Fruit fly (Drosophila melanogaster) whole organism, embryonic: ENCODE results near the gene CG15406.

Experiments
- Bdp1 ChIP-seq: fragments of 200-800 bp; sonication (Bioruptor generic); optimal IDR thresholded peaks from 3 replicates; lab custom pipeline; 2016; ENCODE audit warnings: missing biosample characterization, missing genetic modification characterization
- Bteb2 ChIP-seq: fragments of 200-800 bp; sonication (Bioruptor generic); optimal IDR thresholded peaks from 2 replicates; lab custom pipeline; 2016; ENCODE audit warnings: missing biosample characterization, missing genetic modification characterization
- CG14667 ChIP-seq: fragments of 200-800 bp; sonication (Bioruptor generic); IDR thresholded peaks from 2 replicates; pipeline ENCODE4 v1.3.6; 2022; ENCODE audit warnings: missing biosample characterization, missing genetic modification characterization
- CG14965 ChIP-seq: fragments of 200-800 bp; sonication (Bioruptor generic); optimal IDR thresholded peaks from 2 replicates; lab custom pipeline; 2016; ENCODE audit warnings: missing biosample characterization, missing genetic modification characterization, borderline replicate concordance
- CG16863 ChIP-seq: fragments of 200-800 bp; sonication (Bioruptor generic); optimal IDR thresholded peaks from 3 replicates; lab custom pipeline; 2016; ENCODE audit warnings: missing biosample characterization, missing genetic modification characterization
- CG17829 ChIP-seq: fragments of 200-800 bp; optimal IDR thresholded peaks from 2 replicates; lab custom pipeline; 2019; ENCODE audit warnings: missing biosample characterization, mild to moderate bottlenecking, missing genetic modification characterization, moderate library complexity
- CG17912 ChIP-seq: fragments of 200-800 bp; sonication (Bioruptor generic); optimal IDR thresholded peaks from 2 replicates; lab custom pipeline; 2018; ENCODE audit warnings: missing biosample characterization, mild to moderate bottlenecking, missing genetic modification characterization
- CG30020 ChIP-seq: fragments of 200-800 bp; optimal IDR thresholded peaks from 2 replicates; lab custom pipeline; 2019; ENCODE audit warnings: missing biosample characterization, mild to moderate bottlenecking, missing genetic modification characterization, moderate library complexity
- CG30431 ChIP-seq: fragments of 200-800 bp; sonication (Bioruptor generic); optimal IDR thresholded peaks from 2 replicates; lab custom pipeline; 2017; ENCODE audit warnings: missing biosample characterization, missing genetic modification characterization
- CG42726 ChIP-seq: fragments of 200-800 bp; sonication (Bioruptor generic); IDR thresholded peaks from 2 replicates; pipeline ENCODE4 v1.3.6; 2022; ENCODE audit warnings: missing biosample characterization, missing genetic modification characterization; ENCODE audit not compliant: partially characterized antibody
- CG4707 ChIP-seq: fragments of 200-800 bp; sonication (Bioruptor generic); optimal IDR thresholded peaks from 2 replicates; lab custom pipeline; 2018; ENCODE audit warnings: missing biosample characterization, mild to moderate bottlenecking, missing genetic modification characterization, moderate library complexity
- CG6689 ChIP-seq: fragments of 200-800 bp; sonication (Bioruptor generic); IDR thresholded peaks from 2 replicates; pipeline ENCODE4 v1.3.6; 2022; ENCODE audit warnings: missing biosample characterization, missing genetic modification characterization
- CG7745 ChIP-seq: fragments of 200-800 bp; sonication (Bioruptor generic); optimal IDR thresholded peaks from 2 replicates; lab custom pipeline; 2018; ENCODE audit warnings: missing biosample characterization, mild to moderate bottlenecking, missing genetic modification characterization, moderate library complexity
- CG7786 ChIP-seq: fragments of 200-800 bp; sonication (Bioruptor generic); optimal IDR thresholded peaks from 2 replicates; lab custom pipeline; 2016; ENCODE audit warnings: missing biosample characterization, missing genetic modification characterization
- CG8924 ChIP-seq: fragments of 200-800 bp; optimal IDR thresholded peaks from 3 replicates; lab custom pipeline; 2019; ENCODE audit warnings: missing biosample characterization, mild to moderate bottlenecking, missing genetic modification characterization, moderate library complexity
- CG9727 ChIP-seq: fragments of 200-800 bp; sonication (Bioruptor generic); optimal IDR thresholded peaks from 3 replicates; lab custom pipeline; 2017; ENCODE audit warnings: missing biosample characterization, mild to moderate bottlenecking, missing genetic modification characterization
- CG9817 ChIP-seq: fragments of 200-800 bp; sonication (Bioruptor generic); optimal IDR thresholded peaks from 2 replicates; lab custom pipeline; 2018; ENCODE audit warnings: missing biosample characterization, mild to moderate bottlenecking, missing genetic modification characterization, moderate library complexity
- Dip2 ChIP-seq: fragments of 200-800 bp; sonication (Bioruptor generic); IDR thresholded peaks from 2 replicates; pipeline ENCODE4 v1.3.6; 2022; ENCODE audit warnings: missing biosample characterization, missing genetic modification characterization
- Elba2 ChIP-seq: fragments of 200-800 bp; sonication (Bioruptor generic); optimal IDR thresholded peaks from 3 replicates; lab custom pipeline; 2016; ENCODE audit warnings: missing biosample characterization, missing genetic modification characterization
- Ets97D ChIP-seq: fragments of 200-800 bp; sonication (Bioruptor generic); optimal IDR thresholded peaks from 3 replicates; lab custom pipeline; 2016; ENCODE audit warnings: missing biosample characterization, missing genetic modification characterization
- Gug ChIP-seq: fragments of 200-800 bp; sonication (Bioruptor generic); IDR thresholded peaks from 4 replicates; pipeline ENCODE4 v1.3.6; 2022; ENCODE audit warnings: missing biosample characterization, missing genetic modification characterization
- HLH4C ChIP-seq: fragments of 200-800 bp; sonication (Bioruptor generic); IDR thresholded peaks from 3 replicates; pipeline ENCODE4 v1.3.6; 2022; ENCODE audit warnings: missing biosample characterization, missing genetic modification characterization; ENCODE audit not compliant: partially characterized antibody
- Hey ChIP-seq: fragments of 200-800 bp; sonication (Bioruptor generic); optimal IDR thresholded peaks from 3 replicates; lab custom pipeline; 2018; ENCODE audit warnings: missing biosample characterization, mild to moderate bottlenecking, missing genetic modification characterization
- Kr ChIP-seq: fragments of 200-800 bp; sonication (Bioruptor generic); optimal IDR thresholded peaks from 2 replicates; lab custom pipeline; 2017; ENCODE audit warnings: missing biosample characterization, mild to moderate bottlenecking, missing genetic modification characterization
- NC2β ChIP-seq: fragments of 200-800 bp; sonication (Bioruptor generic); optimal IDR thresholded peaks from 2 replicates; lab custom pipeline; 2016; ENCODE audit warnings: missing biosample characterization, missing genetic modification characterization
- NFAT ChIP-seq: fragments of 200-800 bp; sonication (Bioruptor generic); IDR thresholded peaks from 2 replicates; pipeline ENCODE4 v1.3.6; 2022; ENCODE audit warnings: missing biosample characterization, missing genetic modification characterization
- Optix ChIP-seq: fragments of 200-800 bp; sonication (Bioruptor generic); IDR thresholded peaks from 3 replicates; pipeline ENCODE4 v1.3.6; 2022; ENCODE audit warnings: missing biosample characterization, missing genetic modification characterization
- Scr ChIP-seq: fragments of 200-800 bp; sonication (Bioruptor generic); IDR thresholded peaks from 2 replicates; pipeline ENCODE4 v1.3.6; 2022; ENCODE audit warnings: missing biosample characterization, missing genetic modification characterization; ENCODE audit not compliant: partially characterized antibody
- Sry-δ ChIP-seq: fragments of 200-800 bp; sonication (Bioruptor generic); optimal IDR thresholded peaks from 2 replicates; lab custom pipeline; 2016; ENCODE audit warnings: missing biosample characterization, missing genetic modification characterization
- Xrp1 ChIP-seq: fragments of 200-800 bp; sonication (Bioruptor generic); IDR thresholded peaks from 2 replicates; pipeline ENCODE4 v1.3.6; 2022; ENCODE audit warnings: missing biosample characterization, missing genetic modification characterization
- bowl ChIP-seq: fragments of 200-800 bp; sonication (Bioruptor generic); IDR thresholded peaks from 2 replicates; pipeline ENCODE4 v1.3.6; 2022; ENCODE audit warnings: missing biosample characterization, missing genetic modification characterization
- ci ChIP-seq: fragments of 200-800 bp; sonication (Bioruptor generic); IDR thresholded peaks from 3 replicates; pipeline ENCODE4 v1.3.6; 2022; ENCODE audit warnings: missing biosample characterization, missing genetic modification characterization
- dm ChIP-seq: fragments of 200-800 bp; sonication (Bioruptor generic); optimal IDR thresholded peaks from 3 replicates; lab custom pipeline; 2016; ENCODE audit warnings: missing biosample characterization, missing genetic modification characterization
- esg ChIP-seq: fragments of 200-800 bp; sonication (Bioruptor generic); conservative IDR thresholded peaks from 2 replicates; pipeline ENCODE4 v1.3.6; 2022; ENCODE audit warnings: missing biosample characterization, missing genetic modification characterization
- ewg ChIP-seq: fragments of 200-800 bp; sonication (Bioruptor generic); optimal IDR thresholded peaks from 3 replicates; lab custom pipeline; 2017; ENCODE audit warnings: mild to moderate bottlenecking, missing biosample characterization, missing genetic modification reagents, missing genetic modification characterization
- ftz-f1 ChIP-seq: fragments of 200-800 bp; sonication (Bioruptor generic); optimal IDR thresholded peaks from 2 replicates; lab custom pipeline; 2016; ENCODE audit warnings: missing biosample characterization, missing genetic modification characterization
- gcm2 ChIP-seq: fragments of 200-800 bp; sonication (Bioruptor generic); optimal IDR thresholded peaks from 2 replicates; lab custom pipeline; 2016; ENCODE audit warnings: missing biosample characterization, missing genetic modification characterization
- grn ChIP-seq: fragments of 200-800 bp; sonication (Bioruptor generic); optimal IDR thresholded peaks from 3 replicates; lab custom pipeline; 2017; ENCODE audit warnings: missing biosample characterization, missing genetic modification characterization
- hkb ChIP-seq, 2 experiments: fragments of 200-800 bp in 1 of 2; fragments of >200 bp in 1 of 2; sonication (Bioruptor generic) in 1 of 2; IDR thresholded peaks in 1 of 2; optimal IDR thresholded peaks in 1 of 2; 2 replicates each; pipeline versions ENCODE4 v1.3.6 to Lab custom; 2017 to 2022; ENCODE audit warnings: missing biosample characterization in 1 of 2, missing genetic modification characterization in 1 of 2
- insv ChIP-seq, 2 experiments: fragments of 200-800 bp; sonication (Bioruptor generic); optimal IDR thresholded peaks; 3 replicates each; lab custom pipeline; 2016 to 2018; ENCODE audit warnings: missing biosample characterization in 2 of 2, missing genetic modification characterization in 2 of 2
- jumu ChIP-seq: fragments of 200-800 bp; sonication (Bioruptor generic); optimal IDR thresholded peaks from 3 replicates; lab custom pipeline; 2016; ENCODE audit warnings: missing biosample characterization, missing genetic modification characterization
- kay ChIP-seq: fragments of 200-800 bp; sonication (Bioruptor generic); optimal IDR thresholded peaks from 2 replicates; lab custom pipeline; 2016; ENCODE audit warnings: missing biosample characterization, missing genetic modification characterization
- sd ChIP-seq: fragments of 200-800 bp; sonication (Bioruptor generic); optimal IDR thresholded peaks from 3 replicates; lab custom pipeline; 2018; ENCODE audit warnings: missing biosample characterization, mild to moderate bottlenecking, missing genetic modification characterization, moderate library complexity
- seq ChIP-seq: fragments of 200-800 bp; sonication (Bioruptor generic); IDR thresholded peaks from 2 replicates; pipeline ENCODE4 v1.3.6; 2022; ENCODE audit warnings: missing biosample characterization, missing genetic modification characterization
- stwl ChIP-seq: fragments of 200-800 bp; sonication (Bioruptor generic); optimal IDR thresholded peaks from 3 replicates; lab custom pipeline; 2018; ENCODE audit warnings: missing biosample characterization, mild to moderate bottlenecking, missing genetic modification characterization, moderate library complexity
- sug ChIP-seq: fragments of 200-800 bp; optimal IDR thresholded peaks from 2 replicates; lab custom pipeline; 2019; ENCODE audit warnings: missing biosample characterization, mild to moderate bottlenecking, missing genetic modification characterization, moderate library complexity
- usp ChIP-seq: fragments of >200 bp; optimal IDR thresholded peaks from 2 replicates; lab custom pipeline; 2017; ENCODE audit warnings: missing biosample characterization, missing genetic modification characterization
- zen ChIP-seq: fragments of 200-800 bp; sonication (Bioruptor generic); optimal IDR thresholded peaks from 3 replicates; lab custom pipeline; 2018; ENCODE audit warnings: missing biosample characterization, mild to moderate bottlenecking, missing genetic modification characterization, moderate library complexity
- zen2 ChIP-seq: fragments of 200-800 bp; sonication (Bioruptor generic); IDR thresholded peaks from 3 replicates; pipeline ENCODE4 v1.3.6; 2022; ENCODE audit warnings: missing biosample characterization, missing genetic modification characterization; ENCODE audit not compliant: partially characterized antibody
- zfh1 ChIP-seq: fragments of 200-800 bp; sonication (Bioruptor generic); IDR thresholded peaks from 3 replicates; pipeline ENCODE4 v1.3.6; 2022; ENCODE audit warnings: missing biosample characterization, missing genetic modification characterization

The CG15406 gene

DNA sequence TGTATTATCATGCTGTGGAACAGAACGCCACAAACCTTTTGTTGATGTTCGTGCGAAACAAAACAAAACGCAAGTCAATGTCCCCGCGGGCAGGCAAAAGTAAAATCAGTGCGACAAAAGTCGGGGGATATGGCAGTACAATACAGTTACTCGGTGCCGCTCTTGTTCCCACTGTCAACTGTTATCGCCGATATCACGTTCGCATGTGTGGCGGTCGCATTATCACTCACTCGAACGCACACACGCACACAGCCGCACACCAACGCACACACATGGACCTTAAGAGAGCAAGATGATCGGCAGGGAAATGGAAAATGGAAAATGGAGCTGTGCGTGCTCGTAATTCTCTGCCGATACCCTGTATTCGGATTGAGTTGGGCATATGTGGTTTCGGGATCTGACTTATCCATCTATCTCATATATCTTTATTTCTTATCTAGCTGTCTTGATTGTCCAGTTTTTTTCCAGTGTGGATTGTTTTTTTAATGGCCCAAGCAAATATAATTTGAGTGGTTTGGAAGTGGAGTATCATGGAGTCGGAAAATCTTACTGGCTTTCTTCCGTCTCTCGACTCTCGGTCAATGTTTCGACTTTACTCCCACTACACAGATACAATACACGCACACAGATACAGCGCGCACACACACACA, 29.7 kb downstream of the CG15406 start (continued):
- no peak for TF ChIP-seq Kr
- TF ChIP-seq stwl, result peak; percentile 9
- TF ChIP-seq Elba2 (GFP tag; lab: Kevin White, UChicago), result no peak
- peak; percentile 85 for TF ChIP-seq CG6689 (GFP tag; lab: Robert Waterston, UW)
- no peak for TF ChIP-seq CG7745 (tag; lab: Kevin White, UChicago)
- TF ChIP-seq Xrp1 (GFP tag; lab: Robert Waterston, UW), result peak; percentile 92; the same call in 1 of the 2 replicates
- no peak for TF ChIP-seq sug
- TF ChIP-seq bowl, result no peak
- TF ChIP-seq CG30431 (GFP tag; lab: Kevin White, UChicago), result peak; percentile 59
- TF ChIP-seq CG14667, result peak; percentile 72
- TF ChIP-seq HLH4C (GFP tag; lab: Robert Waterston, UW), result no peak
- peak; percentile 28 for TF ChIP-seq Ets97D (GFP tag; lab: Kevin White, UChicago)
- no peak for TF ChIP-seq CG17912 (GFP tag; lab: Kevin White, UChicago)
- no peak for TF ChIP-seq NFAT (GFP tag; lab: Robert Waterston, UW)
- no peak for TF ChIP-seq zen2 (GFP tag; lab: Robert Waterston, UW)
- TF ChIP-seq esg (GFP tag; lab: Robert Waterston, UW), result peak; percentile 30; the same call in 1 of the 2 replicates
- no peak for TF ChIP-seq CG42726 (GFP tag; lab: Robert Waterston, UW)
- peak; percentile 75; the same call in 3 of the 4 replicates for TF ChIP-seq Gug (GFP tag; lab: Robert Waterston, UW)
- peak; percentile 55 for TF ChIP-seq zen
- peak; percentile 15 for TF ChIP-seq Bteb2 (GFP tag; lab: Kevin White, UChicago)
- TF ChIP-seq kay (GFP tag; lab: Kevin White, UChicago), result peak; percentile 68
- TF ChIP-seq dm, result peak; percentile 66
- TF ChIP-seq NC2β (GFP tag; lab: Kevin White, UChicago), result peak; percentile 90
- TF ChIP-seq usp (GFP tag; lab: Kevin White, UChicago), result no peak
- no peak for TF ChIP-seq grn
- no peak for TF ChIP-seq Sry-δ
- peak; percentile 87 for TF ChIP-seq CG17829
- no peak for TF ChIP-seq gcm2 (GFP tag; lab: Kevin White, UChicago)
- peak; percentile 88 for TF ChIP-seq jumu (GFP tag; lab: Kevin White, UChicago)
- no peak for TF ChIP-seq Dip2 (GFP tag; lab: Robert Waterston, UW)
- peak; percentile 76 for TF ChIP-seq CG7786 (GFP tag; lab: Kevin White, UChicago)
- TF ChIP-seq CG14965, result peak; percentile 7
- peak; percentile 52 for TF ChIP-seq CG9727 (GFP tag; lab: Kevin White, UChicago)
- TF ChIP-seq CG16863 (GFP tag; lab: Kevin White, UChicago), result peak; percentile 87
- TF ChIP-seq ci (GFP tag; lab: Robert Waterston, UW), result peak; percentile 94
- TF ChIP-seq sd, result no peak
- TF ChIP-seq Optix (GFP tag; lab: Robert Waterston, UW), result peak; percentile 87
- no peak for TF ChIP-seq Scr
- TF ChIP-seq CG8924 (tag; lab: Kevin White, UChicago), result peak; percentile 85
- no peak for TF ChIP-seq Hey (tag; lab: Kevin White, UChicago)
- TF ChIP-seq ftz-f1 (GFP tag; lab: Kevin White, UChicago), result no peak
- peak; percentile 70 for TF ChIP-seq Bdp1 (GFP tag; lab: Kevin White, UChicago)
- TF ChIP-seq CG30020, result no peak
- peak; percentile 10 for TF ChIP-seq CG9817
- TF ChIP-seq zfh1 (GFP tag; lab: Robert Waterston, UW), result peak; percentile 87
- TF ChIP-seq insv (GFP tag; optimal IDR thresholded peaks at IDR 0.05; lab: Kevin White, UChicago), result no peak
- TF ChIP-seq ewg, result peak; percentile 89
- TF ChIP-seq seq, result no peak
- peak; percentile 32 for TF ChIP-seq CG4707 (GFP tag; lab: Kevin White, UChicago)
- TF ChIP-seq hkb (optimal IDR thresholded peaks at IDR 0.05; lab: Kevin White, UChicago), result no peak
- TF ChIP-seq hkb (GFP tag; IDR thresholded peaks at IDR 0.05; lab: Robert Waterston, UW), result peak; percentile 55; the same call in 1 of the 2 replicates
